Worm (Caenorhabditis elegans): ENCODE measurements around the gene ckb-4.
A peak's percentile ranks its signal among the peaks of the same experiment; 100 is the strongest.

ckb-4 gene

ce11 chrV:2067985-2068499 is 41.2 kb downstream of the ckb-4 start, which contains the start of gene lbp-9 (continued):
- TF ChIP-seq fos-1 (tag; optimal IDR thresholded peaks at IDR 0.05): no peak
- TF ChIP-seq nhr-237 (tag; optimal IDR thresholded peaks at IDR 0.05): no peak
- no peak for TF ChIP-seq zip-4 (GFP tag; optimal IDR thresholded peaks at IDR 0.05)
- TF ChIP-seq ceh-63 (GFP tag; optimal IDR thresholded peaks at IDR 0.05): no peak
- TF ChIP-seq alr-1 (tag; optimal IDR thresholded peaks at IDR 0.05; ENCODE audit: borderline replicate concordance): no peak
- no peak for TF ChIP-seq unc-62 (GFP tag; optimal IDR thresholded peaks at IDR 0.05)
- peak; percentile 23 for TF ChIP-seq tbx-2 (tag; optimal IDR thresholded peaks at IDR 0.05)
- TF ChIP-seq ceh-90 (tag; optimal IDR thresholded peaks at IDR 0.05): no peak
- no peak for TF ChIP-seq fkh-10 (GFP tag; optimal IDR thresholded peaks at IDR 0.05)
- no peak for TF ChIP-seq efl-3 (GFP tag; optimal IDR thresholded peaks at IDR 0.05)
- TF ChIP-seq ama-1 (optimal IDR thresholded peaks at IDR 0.05): no peak
- peak; percentile 40 for TF ChIP-seq swsn-7 (tag; optimal IDR thresholded peaks at IDR 0.05)
- no peak for TF ChIP-seq unc-130 (tag; optimal IDR thresholded peaks at IDR 0.05)
- no peak for TF ChIP-seq dsc-1 (tag; optimal IDR thresholded peaks at IDR 0.05)
- TF ChIP-seq aha-1 (tag; optimal IDR thresholded peaks at IDR 0.05): no peak
- no peak for TF ChIP-seq ceh-8 (GFP tag; optimal IDR thresholded peaks at IDR 0.05)
- peak; percentile 42 to 69 for TF ChIP-seq lin-35 (GFP tag; optimal IDR thresholded peaks at IDR 0.05)
- TF ChIP-seq ceh-88 (GFP tag; IDR thresholded peaks at IDR 0.05): no peak
- no peak for TF ChIP-seq vab-15 (tag; optimal IDR thresholded peaks at IDR 0.05)
- TF ChIP-seq mef-2 (tag; optimal IDR thresholded peaks at IDR 0.05): no peak
- no peak for TF ChIP-seq unc-86 (tag; optimal IDR thresholded peaks at IDR 0.05)
- TF ChIP-seq egl-27 (tag; optimal IDR thresholded peaks at IDR 0.05): no peak
- peak; percentile 41 for TF ChIP-seq nhr-47 (tag; optimal IDR thresholded peaks at IDR 0.05)
- TF ChIP-seq lin-39 (tag; optimal IDR thresholded peaks at IDR 0.05): no peak
- no peak for TF ChIP-seq nhr-77 (tag; optimal IDR thresholded peaks at IDR 0.05)
- no peak for TF ChIP-seq nhr-11 (tag; optimal IDR thresholded peaks at IDR 0.05)
- peak in 1 of 2 experiments; percentile 81 for TF ChIP-seq mdl-1 (tag; optimal IDR thresholded peaks at IDR 0.05)
- no peak for TF ChIP-seq sptf-1 (tag; optimal IDR thresholded peaks at IDR 0.05)
- TF ChIP-seq lir-3 (tag; optimal IDR thresholded peaks at IDR 0.05; ENCODE audit: poor library complexity): no peak
- peak; percentile 80 for TF ChIP-seq nhr-71 (tag; optimal IDR thresholded peaks at IDR 0.05)
- TF ChIP-seq irx-1 (tag; optimal IDR thresholded peaks at IDR 0.05): peak; percentile 25
- no peak for TF ChIP-seq ets-5 (GFP tag; IDR thresholded peaks at IDR 0.05)

ce11 chrV:2067419-2067818 is 41.8 kb downstream of the ckb-4 start:
- TF ChIP-seq C16A3.4 (tag; optimal IDR thresholded peaks at IDR 0.05) (no peak), jun-1 (tag; optimal IDR thresholded peaks at IDR 0.05) (no peak), sup-37 (GFP tag; optimal IDR thresholded peaks at IDR 0.05) (no peak), pax-3 (tag; optimal IDR thresholded peaks at IDR 0.05) (no peak), irx-1 (tag; optimal IDR thresholded peaks at IDR 0.05) (no peak), isw-1 (GFP tag; IDR thresholded peaks at IDR 0.05) (no peak), ztf-11 (tag; optimal IDR thresholded peaks at IDR 0.05) (no peak), nhr-90 (tag; optimal IDR thresholded peaks at IDR 0.05; ENCODE audit: poor library complexity) (no peak), egl-13 (tag; optimal IDR thresholded peaks at IDR 0.05) (no peak), egl-27 (tag; optimal IDR thresholded peaks at IDR 0.05) (no peak)

- TF ChIP-seq sptf-1 (tag; optimal IDR thresholded peaks at IDR 0.05) (no peak), egl-27 (tag; optimal IDR thresholded peaks at IDR 0.05) (no peak), nhr-71 (tag; optimal IDR thresholded peaks at IDR 0.05) (no peak), tlp-1 (tag; optimal IDR thresholded peaks at IDR 0.05) (no peak), skn-1 (tag; optimal IDR thresholded peaks at IDR 0.05) (peak; percentile 22), mdl-1 (tag; optimal IDR thresholded peaks at IDR 0.05) (no peak), snu-23 (GFP tag; optimal IDR thresholded peaks at IDR 0.05) (peak; percentile 39), nhr-85 (tag) (peak; percentile 31), Y116A8C.19 (tag; optimal IDR thresholded peaks at IDR 0.05; ENCODE audit: borderline replicate concordance) (no peak), elt-2 (tag; optimal IDR thresholded peaks at IDR 0.05) (no peak), lin-35 (GFP tag; optimal IDR thresholded peaks at IDR 0.05) (peak in 1 of 2 experiments; percentile 33), blmp-1 (tag; optimal IDR thresholded peaks at IDR 0.05) (peak; percentile 54), nhr-11 (tag; optimal IDR thresholded peaks at IDR 0.05) (no peak), ets-5 (GFP tag; IDR thresholded peaks at IDR 0.05) (no peak), aha-1 (tag; optimal IDR thresholded peaks at IDR 0.05) (no peak), nhr-12 (tag; optimal IDR thresholded peaks at IDR 0.05) (no peak), zag-1 (tag; optimal IDR thresholded peaks at IDR 0.05) (no peak), hpl-2 (GFP tag; optimal IDR thresholded peaks at IDR 0.05) (no peak), nhr-84 (tag; optimal IDR thresholded peaks at IDR 0.05) (no peak), nhr-20 (tag; optimal IDR thresholded peaks at IDR 0.05) (peak; percentile 27)
Observed at ce11 chrV:2066780-2067179, 42.5 kb downstream of the ckb-4 start, which contains the start of gene nhr-86. Gene nhr-86, minus strand, starts transcription at chrV:2066850.

All from whole organism, L1 larva.